Fruit fly (Drosophila melanogaster) S2 (cell line): ENCODE data around the gene mib1.

Experiments
- CG8478 ChIP-seq: fragments of >200 bp; optimal IDR thresholded peaks from 2 replicates; lab custom pipeline; 2018
- CTCF ChIP-seq, 2 experiments: fragments of >200 bp; optimal IDR thresholded peaks; 2 replicates each; lab custom pipeline; 2018

- no peak for TF ChIP-seq CG8478
- TF ChIP-seq CTCF (optimal IDR thresholded peaks at IDR 0.05; lab: Kevin White, UChicago): no peak
These were observed 37.4 kb downstream of the mib1 start for dm6 chr3L:15974166-15974565.
